Fruit fly (Drosophila melanogaster) whole organism, embryonic: Measurements from ENCODE around the gene Jhbp16.

ENCODE experiments used
- Abd-B ChIP-seq: fragments of 200-800 bp; sonication (Bioruptor generic); optimal IDR thresholded peaks from 2 replicates; lab custom pipeline; 2018; ENCODE audit warnings: missing biosample characterization, mild to moderate bottlenecking, missing genetic modification characterization, moderate library complexity
- Aef1 ChIP-seq: fragments of 200-800 bp; sonication (Bioruptor generic); IDR thresholded peaks from 3 replicates; pipeline ENCODE4 v1.3.6; 2022; ENCODE audit warnings: missing biosample characterization, missing genetic modification characterization
- CG10209 ChIP-seq: fragments of 200-800 bp; sonication (Bioruptor generic); optimal IDR thresholded peaks from 3 replicates; lab custom pipeline; 2017; ENCODE audit warnings: missing biosample characterization, mild to moderate bottlenecking, missing genetic modification characterization, missing genetic modification reagents
- CG10565 ChIP-seq: fragments of 200-800 bp; sonication (Bioruptor generic); optimal IDR thresholded peaks from 3 replicates; lab custom pipeline; 2016; ENCODE audit warnings: missing biosample characterization, mild to moderate bottlenecking, missing genetic modification characterization
- CG11695 ChIP-seq: fragments of 200-800 bp; sonication (Bioruptor generic); IDR thresholded peaks from 3 replicates; pipeline ENCODE4 v1.3.6; 2022; ENCODE audit warnings: missing biosample characterization, missing genetic modification characterization
- CG12391 ChIP-seq: fragments of 200-800 bp; sonication (Bioruptor generic); optimal IDR thresholded peaks from 3 replicates; lab custom pipeline; 2018; ENCODE audit warnings: missing biosample characterization, mild to moderate bottlenecking, missing genetic modification characterization, moderate library complexity
- CG12659 ChIP-seq: fragments of 200-800 bp; sonication (Bioruptor generic); optimal IDR thresholded peaks from 3 replicates; lab custom pipeline; 2017; ENCODE audit warnings: mild to moderate bottlenecking, missing biosample characterization, missing genetic modification reagents, missing genetic modification characterization
- CG13424 ChIP-seq: fragments of 200-800 bp; sonication (Bioruptor generic); optimal IDR thresholded peaks from 2 replicates; lab custom pipeline; 2019; ENCODE audit warnings: missing biosample characterization, mild to moderate bottlenecking, missing genetic modification characterization, moderate library complexity
- CG14050 ChIP-seq: fragments of 200-800 bp; sonication (Bioruptor generic); IDR thresholded peaks from 3 replicates; pipeline ENCODE4 v1.3.6; 2022; ENCODE audit warnings: missing biosample characterization, missing genetic modification characterization
- CG14667 ChIP-seq: fragments of 200-800 bp; sonication (Bioruptor generic); IDR thresholded peaks from 2 replicates; pipeline ENCODE4 v1.3.6; 2022; ENCODE audit warnings: missing biosample characterization, missing genetic modification characterization
- CG14965 ChIP-seq: fragments of 200-800 bp; sonication (Bioruptor generic); optimal IDR thresholded peaks from 2 replicates; lab custom pipeline; 2016; ENCODE audit warnings: missing biosample characterization, missing genetic modification characterization, borderline replicate concordance
- CG15269 ChIP-seq: fragments of 200-800 bp; sonication (Bioruptor generic); optimal IDR thresholded peaks from 2 replicates; lab custom pipeline; 2018; ENCODE audit warnings: missing biosample characterization, mild to moderate bottlenecking, missing genetic modification characterization, moderate library complexity
- CG15696 ChIP-seq: fragments of 200-800 bp; sonication (Bioruptor generic); optimal IDR thresholded peaks from 2 replicates; lab custom pipeline; 2019; ENCODE audit warnings: missing biosample characterization, mild to moderate bottlenecking, missing genetic modification characterization, moderate library complexity
- CG1602 ChIP-seq: fragments of 200-800 bp; sonication (Bioruptor generic); optimal IDR thresholded peaks from 3 replicates; lab custom pipeline; 2016; ENCODE audit warnings: missing biosample characterization, missing genetic modification characterization
- CG1647 ChIP-seq: fragments of 200-800 bp; sonication (Bioruptor generic); optimal IDR thresholded peaks from 3 replicates; lab custom pipeline; 2016; ENCODE audit warnings: missing biosample characterization, missing genetic modification characterization
- CG2712 ChIP-seq: fragments of 200-800 bp; optimal IDR thresholded peaks from 3 replicates; lab custom pipeline; 2019; ENCODE audit warnings: missing biosample characterization, mild to moderate bottlenecking, missing genetic modification characterization, moderate library complexity
- CG3163 ChIP-seq: fragments of 200-800 bp; sonication (Bioruptor generic); optimal IDR thresholded peaks from 3 replicates; lab custom pipeline; 2016; ENCODE audit warnings: missing biosample characterization, missing genetic modification characterization
- CG3281 ChIP-seq: fragments of 200-800 bp; sonication (Bioruptor generic); optimal IDR thresholded peaks from 3 replicates; lab custom pipeline; 2017; ENCODE audit warnings: missing biosample characterization, mild to moderate bottlenecking, missing genetic modification characterization
- CG34376 ChIP-seq: fragments of 200-800 bp; sonication (Bioruptor generic); optimal IDR thresholded peaks from 2 replicates; lab custom pipeline; 2018; ENCODE audit warnings: missing biosample characterization, mild to moderate bottlenecking, missing genetic modification characterization
- CG3726 ChIP-seq: fragments of 200-800 bp; sonication (Bioruptor generic); IDR thresholded peaks from 3 replicates; pipeline ENCODE4, ENCODE4 v1.3.6; 2022; ENCODE audit warnings: missing biosample characterization, missing genetic modification characterization
- CG3995 ChIP-seq: fragments of 200-800 bp; sonication (Bioruptor generic); optimal IDR thresholded peaks from 3 replicates; lab custom pipeline; 2016; ENCODE audit warnings: missing biosample characterization, missing genetic modification characterization
- CG6689 ChIP-seq: fragments of 200-800 bp; sonication (Bioruptor generic); IDR thresholded peaks from 2 replicates; pipeline ENCODE4 v1.3.6; 2022; ENCODE audit warnings: missing biosample characterization, missing genetic modification characterization
- CG7963 ChIP-seq: fragments of 200-800 bp; sonication (Bioruptor generic); IDR thresholded peaks from 3 replicates; pipeline ENCODE4 v1.3.6; 2022; ENCODE audit warnings: missing biosample characterization, missing genetic modification characterization; ENCODE audit not compliant: partially characterized antibody
- CTCF ChIP-seq: fragments of 200-800 bp; sonication (Bioruptor generic); optimal IDR thresholded peaks from 2 replicates; lab custom pipeline; 2017; ENCODE audit warnings: missing biosample characterization, mild to moderate bottlenecking, missing genetic modification characterization, moderate library complexity
- Chrac-16 ChIP-seq: fragments of 200-800 bp; sonication (Bioruptor generic); optimal IDR thresholded peaks from 3 replicates; lab custom pipeline; 2016; ENCODE audit warnings: missing biosample characterization, missing genetic modification characterization
- D ChIP-seq, 2 experiments: fragments of 200-800 bp in 1 of 2; fragments of >200 bp in 1 of 2; sonication (Bioruptor generic) in 1 of 2; optimal IDR thresholded peaks; 2 replicates in 1 of 2; 3 replicates in 1 of 2; lab custom pipeline; 2017; ENCODE audit warnings: mild to moderate bottlenecking in 1 of 2, missing biosample characterization in 1 of 2, missing genetic modification characterization in 1 of 2, missing genetic modification reagents in 1 of 2
- Dbx ChIP-seq: fragments of 200-800 bp; sonication (Bioruptor generic); IDR thresholded peaks from 3 replicates; pipeline ENCODE4 v1.3.6; 2022; ENCODE audit warnings: missing biosample characterization, missing genetic modification characterization
- Dfd ChIP-seq, 2 experiments: fragments of >200 bp; optimal IDR thresholded peaks; 2 replicates each; lab custom pipeline; 2017; ENCODE audit warnings: missing biosample characterization in 2 of 2, missing genetic modification characterization in 2 of 2
- Jarid2 ChIP-seq: fragments of 200-800 bp; sonication (Bioruptor generic); optimal IDR thresholded peaks from 3 replicates; lab custom pipeline; 2017; ENCODE audit warnings: mild to moderate bottlenecking, missing biosample characterization, missing genetic modification reagents, missing genetic modification characterization
- Mrtf ChIP-seq: fragments of 200-800 bp; sonication (Bioruptor generic); IDR thresholded peaks from 3 replicates; pipeline ENCODE4 v1.3.6; 2022; ENCODE audit warnings: missing biosample characterization, missing genetic modification characterization
- Myb ChIP-seq: fragments of 200-800 bp; sonication (Bioruptor generic); optimal IDR thresholded peaks from 2 replicates; lab custom pipeline; 2016; ENCODE audit warnings: missing biosample characterization, missing genetic modification characterization
- NFAT ChIP-seq: fragments of 200-800 bp; sonication (Bioruptor generic); IDR thresholded peaks from 2 replicates; pipeline ENCODE4 v1.3.6; 2022; ENCODE audit warnings: missing biosample characterization, missing genetic modification characterization
- Nf-YC ChIP-seq: fragments of 200-800 bp; optimal IDR thresholded peaks from 3 replicates; lab custom pipeline; 2019; ENCODE audit warnings: missing biosample characterization, mild to moderate bottlenecking, missing genetic modification characterization, moderate library complexity
- Rfx ChIP-seq: fragments of 200-800 bp; sonication (Bioruptor generic); IDR thresholded peaks from 2 replicates; pipeline ENCODE4 v1.3.6; 2022; ENCODE audit warnings: missing biosample characterization, missing genetic modification characterization
- Scr ChIP-seq: fragments of 200-800 bp; sonication (Bioruptor generic); IDR thresholded peaks from 2 replicates; pipeline ENCODE4 v1.3.6; 2022; ENCODE audit warnings: missing biosample characterization, missing genetic modification characterization; ENCODE audit not compliant: partially characterized antibody
- Sry-δ ChIP-seq: fragments of 200-800 bp; sonication (Bioruptor generic); optimal IDR thresholded peaks from 2 replicates; lab custom pipeline; 2016; ENCODE audit warnings: missing biosample characterization, missing genetic modification characterization
- bcd ChIP-seq: fragments of 200-800 bp; sonication (Bioruptor generic); optimal IDR thresholded peaks from 2 replicates; lab custom pipeline; 2017; ENCODE audit warnings: missing biosample characterization, mild to moderate bottlenecking, missing genetic modification characterization
- chinmo ChIP-seq: fragments of 200-800 bp; sonication (Bioruptor generic); IDR thresholded peaks from 4 replicates; pipeline ENCODE4 v1.3.6; 2022; ENCODE audit warnings: missing biosample characterization, missing genetic modification characterization; ENCODE audit not compliant: partially characterized antibody
- dimm ChIP-seq: fragments of 200-800 bp; sonication (Bioruptor generic); IDR thresholded peaks from 2 replicates; pipeline ENCODE4 v1.3.6; 2022; ENCODE audit warnings: missing biosample characterization, missing genetic modification characterization
- esg ChIP-seq: fragments of 200-800 bp; sonication (Bioruptor generic); conservative IDR thresholded peaks from 2 replicates; pipeline ENCODE4 v1.3.6; 2022; ENCODE audit warnings: missing biosample characterization, missing genetic modification characterization
- exex ChIP-seq: fragments of 200-800 bp; sonication (Bioruptor generic); optimal IDR thresholded peaks from 4 replicates; lab custom pipeline; 2018; ENCODE audit warnings: missing biosample characterization, mild to moderate bottlenecking, missing genetic modification characterization, moderate library complexity
- gsb-n ChIP-seq: fragments of 200-800 bp; sonication (Bioruptor generic); optimal IDR thresholded peaks from 3 replicates; lab custom pipeline; 2018; ENCODE audit warnings: missing biosample characterization, mild to moderate bottlenecking, missing genetic modification characterization
- ken ChIP-seq: fragments of 200-800 bp; sonication (Bioruptor generic); IDR thresholded peaks from 3 replicates; pipeline ENCODE4 v1.3.6; 2022; ENCODE audit warnings: missing biosample characterization, missing genetic modification characterization
- klu ChIP-seq: fragments of 200-800 bp; sonication (Bioruptor generic); IDR thresholded peaks from 2 replicates; pipeline ENCODE4 v1.3.6; 2022; ENCODE audit warnings: missing biosample characterization, missing genetic modification characterization
- p53 ChIP-seq: fragments of 200-800 bp; sonication (Bioruptor generic); optimal IDR thresholded peaks from 2 replicates; lab custom pipeline; 2016; ENCODE audit warnings: missing biosample characterization, missing genetic modification characterization
- psq ChIP-seq: fragments of 200-800 bp; sonication (Bioruptor generic); optimal IDR thresholded peaks from 2 replicates; lab custom pipeline; 2017; ENCODE audit warnings: missing biosample characterization, missing genetic modification characterization
- pzg ChIP-seq: fragments of 200-800 bp; sonication (Bioruptor generic); optimal IDR thresholded peaks from 3 replicates; lab custom pipeline; 2018; ENCODE audit warnings: missing biosample characterization, mild to moderate bottlenecking, missing genetic modification characterization, moderate library complexity
- ranshi ChIP-seq: fragments of 200-800 bp; sonication (Bioruptor generic); IDR thresholded peaks from 2 replicates; pipeline ENCODE4 v1.3.6; 2022; ENCODE audit warnings: missing biosample characterization, missing genetic modification characterization
- slbo ChIP-seq: fragments of 200-800 bp; sonication (Bioruptor generic); IDR thresholded peaks from 2 replicates; pipeline ENCODE4 v1.3.6; 2022; ENCODE audit warnings: missing biosample characterization, missing genetic modification characterization
- twi ChIP-seq: fragments of 200-800 bp; optimal IDR thresholded peaks from 2 replicates; lab custom pipeline; 2019; ENCODE audit warnings: missing biosample characterization, mild to moderate bottlenecking, missing genetic modification characterization, moderate library complexity
- zen2 ChIP-seq: fragments of 200-800 bp; sonication (Bioruptor generic); IDR thresholded peaks from 3 replicates; pipeline ENCODE4 v1.3.6; 2022; ENCODE audit warnings: missing biosample characterization, missing genetic modification characterization; ENCODE audit not compliant: partially characterized antibody

Gene Jhbp16

DNA sequence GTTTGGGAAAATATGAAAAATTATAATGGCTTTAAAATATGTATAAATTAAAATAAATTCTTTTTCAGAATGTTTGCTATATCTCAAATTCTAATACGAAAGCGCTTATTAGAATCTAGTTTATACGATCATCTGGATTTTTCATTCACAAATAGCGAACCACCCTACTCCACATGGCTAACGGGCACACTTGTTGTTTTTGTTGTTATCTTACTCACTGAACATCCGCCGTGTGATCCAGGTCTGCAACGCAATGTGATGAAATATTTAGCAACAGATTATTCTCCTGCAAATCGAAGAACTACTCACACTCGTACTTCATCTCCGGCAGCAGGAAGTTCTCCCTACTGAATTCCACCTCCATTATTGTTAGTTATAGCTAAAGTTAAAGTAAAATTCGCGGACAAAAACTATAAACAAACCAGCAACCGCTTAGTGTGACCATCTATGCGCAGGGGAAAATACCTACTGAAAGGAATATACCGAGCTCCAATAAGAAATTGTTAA is 1.6 kb upstream of the Jhbp16 start, which contains the start of gene Archease (continued):
- no peak for TF ChIP-seq CTCF (GFP tag; lab: Kevin White, UChicago)
- peak; percentile 40 for TF ChIP-seq twi
- TF ChIP-seq CG14965 (GFP tag; lab: Kevin White, UChicago): no peak
- TF ChIP-seq CG1602 (GFP tag; lab: Kevin White, UChicago): no peak
- TF ChIP-seq esg (GFP tag; lab: Robert Waterston, UW): no peak
- no peak for TF ChIP-seq Abd-B (GFP tag; lab: Kevin White, UChicago)
- TF ChIP-seq CG14050 (GFP tag; lab: Robert Waterston, UW): no peak
- TF ChIP-seq gsb-n (tag; lab: Kevin White, UChicago): no peak
- peak; percentile 75 for TF ChIP-seq CG3281 (GFP tag; lab: Kevin White, UChicago)
- peak; percentile 41; the same call in 1 of the 3 replicates for TF ChIP-seq Aef1 (GFP tag; lab: Robert Waterston, UW)
- TF ChIP-seq CG3163 (GFP tag; lab: Kevin White, UChicago): no peak
- TF ChIP-seq CG34376 (GFP tag; lab: Kevin White, UChicago): peak; percentile 41
- TF ChIP-seq dimm (GFP tag; lab: Robert Waterston, UW): no peak
- no peak for TF ChIP-seq ranshi (GFP tag; lab: Robert Waterston, UW)
- TF ChIP-seq klu (GFP tag; lab: Robert Waterston, UW): no peak
- no peak for TF ChIP-seq Sry-δ (GFP tag; lab: Kevin White, UChicago)
- peak; percentile 53 for TF ChIP-seq slbo (GFP tag; lab: Robert Waterston, UW)
- no peak for TF ChIP-seq CG7963 (GFP tag; lab: Robert Waterston, UW)
- TF ChIP-seq CG12659 (GFP tag; lab: Kevin White, UChicago): peak; percentile 69
- TF ChIP-seq chinmo (GFP tag; lab: Robert Waterston, UW): no peak
- no peak for TF ChIP-seq zen2
- TF ChIP-seq Scr (GFP tag; lab: Robert Waterston, UW): peak; percentile 12; the same call in 1 of the 2 replicates
- TF ChIP-seq Dbx: peak; percentile 34; the same call in 2 of the 3 replicates
- no peak for TF ChIP-seq p53 (GFP tag; lab: Kevin White, UChicago)
- peak; percentile 63 for TF ChIP-seq CG13424 (tag; lab: Kevin White, UChicago)
- no peak for TF ChIP-seq exex
- no peak for TF ChIP-seq psq
- no peak for TF ChIP-seq CG10565 (GFP tag; lab: Kevin White, UChicago)
- TF ChIP-seq ken (GFP tag; lab: Robert Waterston, UW): no peak
- peak; percentile 2 for TF ChIP-seq CG10209
- TF ChIP-seq CG11695 (GFP tag; lab: Robert Waterston, UW): peak; percentile 75
- no peak for TF ChIP-seq CG3726 (GFP tag; lab: Robert Waterston, UW)
- peak; percentile 63 for TF ChIP-seq CG2712
- TF ChIP-seq Jarid2 (GFP tag; lab: Kevin White, UChicago): peak; percentile 28
- peak; percentile 67 for TF ChIP-seq CG15269 (tag; lab: Kevin White, UChicago)
- peak; percentile 49 for TF ChIP-seq Myb (GFP tag; lab: Kevin White, UChicago)
- TF ChIP-seq Rfx (GFP tag; lab: Robert Waterston, UW): peak; percentile 73
- peak; percentile 60 for TF ChIP-seq pzg (GFP tag; lab: Kevin White, UChicago)
- TF ChIP-seq Dfd (GFP tag; optimal IDR thresholded peaks at IDR 0.05; lab: Kevin White, UChicago): no peak
- no peak for TF ChIP-seq CG14667 (GFP tag; lab: Robert Waterston, UW)
- TF ChIP-seq CG15696 (tag; lab: Kevin White, UChicago): no peak
- no peak for TF ChIP-seq CG6689 (GFP tag; lab: Robert Waterston, UW)
- peak; percentile 63 for TF ChIP-seq Nf-YC (tag; lab: Kevin White, UChicago)
- TF ChIP-seq NFAT (GFP tag; lab: Robert Waterston, UW): no peak
- TF ChIP-seq CG3995 (GFP tag; lab: Kevin White, UChicago): peak; percentile 20
- TF ChIP-seq Mrtf (GFP tag; lab: Robert Waterston, UW): no peak
- TF ChIP-seq CG12391 (tag; lab: Kevin White, UChicago): peak; percentile 64
- TF ChIP-seq D (optimal IDR thresholded peaks at IDR 0.05; lab: Kevin White, UChicago): no peak
- no peak for TF ChIP-seq D (GFP tag; optimal IDR thresholded peaks at IDR 0.05; lab: Kevin White, UChicago)
- no peak for TF ChIP-seq CG1647 (GFP tag; lab: Kevin White, UChicago)
- peak; percentile 39 for TF ChIP-seq Chrac-16 (GFP tag; lab: Kevin White, UChicago)
- peak; percentile 40 for TF ChIP-seq bcd (GFP tag; lab: Kevin White, UChicago)
